Fruit fly (Drosophila melanogaster): ENCODE data around the gene Acsx4.

The Acsx4 gene

dm6 chr3R:19830973-19831372 lies 47.7 kb downstream of the Acsx4 start:
- no peak for TF ChIP-seq toe (GFP tag; optimal IDR thresholded peaks at IDR 0.05)
- no peak for TF ChIP-seq cic (GFP tag; optimal IDR thresholded peaks at IDR 0.05)
- no peak for TF ChIP-seq Mnt (GFP tag; optimal IDR thresholded peaks at IDR 0.05)

dm6 chr3R:19833546-19833945 lies 50.2 kb downstream of the Acsx4 start:
- TF ChIP-seq tj (GFP tag; optimal IDR thresholded peaks at IDR 0.05) (no peak), kay (GFP tag; ENCODE audit: borderline replicate concordance) (peak; percentile 11), toe (GFP tag; optimal IDR thresholded peaks at IDR 0.05) (no peak), cic (GFP tag; optimal IDR thresholded peaks at IDR 0.05) (no peak)

dm6 chr3R:19833963-19834362 lies 50.6 kb downstream of the Acsx4 start:
- TF ChIP-seq pad (GFP tag; optimal IDR thresholded peaks at IDR 0.05) (no peak), kay (GFP tag; ENCODE audit: borderline replicate concordance) (no peak), Hr96 (GFP tag; optimal IDR thresholded peaks at IDR 0.05) (no peak), CG12768 (GFP tag; optimal IDR thresholded peaks at IDR 0.05) (no peak), CG33017 (tag; optimal IDR thresholded peaks at IDR 0.05) (no peak), CG11617 (GFP tag; optimal IDR thresholded peaks at IDR 0.05) (no peak), CG7101 (tag; optimal IDR thresholded peaks at IDR 0.05) (no peak), bab1 (GFP tag; optimal IDR thresholded peaks at IDR 0.05) (no peak), Clk (GFP tag; optimal IDR thresholded peaks at IDR 0.05) (no peak), cic (GFP tag; optimal IDR thresholded peaks at IDR 0.05) (no peak)

dm6 chr3R:19834982-19835381 lies 51.7 kb downstream of the Acsx4 start:
- TF ChIP-seq tj (GFP tag; optimal IDR thresholded peaks at IDR 0.05) (no peak), Clk (GFP tag; optimal IDR thresholded peaks at IDR 0.05) (no peak), ovo (GFP tag; optimal IDR thresholded peaks at IDR 0.05) (no peak), CG14711 (tag; optimal IDR thresholded peaks at IDR 0.05) (no peak), CG11617 (GFP tag; optimal IDR thresholded peaks at IDR 0.05) (no peak), pad (GFP tag; optimal IDR thresholded peaks at IDR 0.05) (no peak), CG33017 (tag; optimal IDR thresholded peaks at IDR 0.05) (no peak), Hr96 (GFP tag; optimal IDR thresholded peaks at IDR 0.05) (no peak), CG7101 (tag; optimal IDR thresholded peaks at IDR 0.05) (no peak), Mnt (GFP tag; optimal IDR thresholded peaks at IDR 0.05) (no peak), CG5204 (GFP tag; optimal IDR thresholded peaks at IDR 0.05) (no peak), cic (GFP tag; optimal IDR thresholded peaks at IDR 0.05) (no peak), kay (GFP tag; ENCODE audit: borderline replicate concordance) (no peak), cnc (optimal IDR thresholded peaks at IDR 0.05) (no peak), Crg-1 (GFP tag; optimal IDR thresholded peaks at IDR 0.05) (no peak), CG1620 (GFP tag; optimal IDR thresholded peaks at IDR 0.05) (no peak), bab1 (GFP tag; optimal IDR thresholded peaks at IDR 0.05) (no peak)
